Worm (Caenorhabditis elegans) whole organism, L2 larva: ENCODE data around the gene F54B11.5.

Experiments used
- C34F6.9 ChIP-seq: fragments of 150-350 bp; optimal IDR thresholded peaks from 2 replicates; lab custom pipeline; 2014; ENCODE audit warnings: missing biosample characterization, missing genetic modification characterization
- F13H6.1 ChIP-seq: sonication (generic microtip); optimal IDR thresholded peaks from 2 replicates; lab custom pipeline; 2016; ENCODE audit warnings: missing genetic modification characterization, missing compliant biosample characterization
- R02D3.7 ChIP-seq: fragments of 150-350 bp; optimal IDR thresholded peaks from 2 replicates; lab custom pipeline; 2014; ENCODE audit warnings: missing biosample characterization, missing genetic modification characterization
- Y55F3AM.14 ChIP-seq: fragments of 200-800 bp; sonication (Bioruptor generic); optimal IDR thresholded peaks from 2 replicates; lab custom pipeline; 2018; ENCODE audit warnings: mild to moderate bottlenecking, missing genetic modification characterization, missing compliant biosample characterization
- alr-1 ChIP-seq: fragments of 150-350 bp; optimal IDR thresholded peaks from 2 replicates; lab custom pipeline; 2014; ENCODE audit warnings: missing biosample characterization, missing genetic modification characterization
- aly-2 ChIP-seq: fragments of 150-350 bp; optimal IDR thresholded peaks from 2 replicates; lab custom pipeline; 2014; ENCODE audit warnings: missing biosample characterization, missing genetic modification characterization
- ama-1 ChIP-seq: fragments of 150-350 bp; optimal IDR thresholded peaks from 2 replicates; lab custom pipeline; 2018; ENCODE audit warnings: inconsistent platforms
- blmp-1 ChIP-seq: sonication (generic microtip); optimal IDR thresholded peaks from 2 replicates; lab custom pipeline; 2017; ENCODE audit warnings: missing genetic modification characterization, mild to moderate bottlenecking, missing compliant biosample characterization, antibody characterized with exemption, moderate library complexity; ENCODE audit not compliant: insufficient read depth
- ceh-16 ChIP-seq: fragments of 150-350 bp; optimal IDR thresholded peaks from 2 replicates; lab custom pipeline; 2014; ENCODE audit warnings: missing biosample characterization, missing genetic modification characterization
- ceh-82 ChIP-seq: fragments of 150-350 bp; optimal IDR thresholded peaks from 2 replicates; lab custom pipeline; 2014; ENCODE audit warnings: missing biosample characterization, missing genetic modification characterization
- crh-2 ChIP-seq: sonication (generic microtip); optimal IDR thresholded peaks from 2 replicates; lab custom pipeline; 2017; ENCODE audit warnings: missing biosample characterization, missing genetic modification characterization
- dmd-4 ChIP-seq: sonication (generic microtip); optimal IDR thresholded peaks from 2 replicates; lab custom pipeline; 2017; ENCODE audit warnings: missing biosample characterization, missing genetic modification characterization
- egl-27 ChIP-seq: sonication (generic microtip); optimal IDR thresholded peaks from 3 replicates; lab custom pipeline; 2017; ENCODE audit warnings: missing biosample characterization, missing genetic modification reagents, missing genetic modification characterization
- elt-1 ChIP-seq: fragments of 150-350 bp; optimal IDR thresholded peaks from 2 replicates; lab custom pipeline; 2014; ENCODE audit warnings: missing biosample characterization, missing genetic modification characterization
- elt-3 ChIP-seq: sonication (generic microtip); optimal IDR thresholded peaks from 2 replicates; lab custom pipeline; 2017; ENCODE audit warnings: missing biosample characterization, missing genetic modification characterization
- fos-1 ChIP-seq: fragments of 150-350 bp; optimal IDR thresholded peaks from 2 replicates; lab custom pipeline; 2014; ENCODE audit warnings: missing biosample characterization, missing genetic modification characterization
- gmeb-1 ChIP-seq: fragments of 150-350 bp; optimal IDR thresholded peaks from 2 replicates; lab custom pipeline; 2014; ENCODE audit warnings: missing biosample characterization, missing genetic modification characterization
- lin-11 ChIP-seq: fragments of 150-350 bp; sonication (generic microtip); optimal IDR thresholded peaks from 2 replicates; lab custom pipeline; 2014; ENCODE audit warnings: missing biosample characterization, missing genetic modification characterization, inconsistent platforms, mixed read lengths
- lin-13 ChIP-seq: fragments of 150-350 bp; optimal IDR thresholded peaks from 2 replicates; lab custom pipeline; 2014; ENCODE audit warnings: missing biosample characterization, missing genetic modification reagents, missing genetic modification characterization
- lin-39 ChIP-seq: fragments of 150-350 bp; optimal IDR thresholded peaks from 2 replicates; lab custom pipeline; 2014; ENCODE audit warnings: missing biosample characterization, missing genetic modification reagents, missing genetic modification characterization
- lsy-2 ChIP-seq, 2 experiments: fragments of 150-350 bp in 1 of 2; sonication (generic microtip) in 1 of 2; optimal IDR thresholded peaks; 2 replicates each; lab custom pipeline; 2014 to 2017; ENCODE audit warnings: missing biosample characterization in 2 of 2, missing genetic modification characterization in 2 of 2
- mab-5 ChIP-seq: fragments of 150-350 bp; optimal IDR thresholded peaks from 2 replicates; lab custom pipeline; 2014; ENCODE audit warnings: missing biosample characterization, missing genetic modification characterization
- nhr-10 ChIP-seq: sonication (generic microtip); optimal IDR thresholded peaks from 2 replicates; lab custom pipeline; 2017; ENCODE audit warnings: missing biosample characterization, missing genetic modification characterization
- nhr-11 ChIP-seq: fragments of 150-350 bp; optimal IDR thresholded peaks from 2 replicates; lab custom pipeline; 2014; ENCODE audit warnings: missing biosample characterization, missing genetic modification characterization
- nhr-12 ChIP-seq: fragments of 150-350 bp; optimal IDR thresholded peaks from 2 replicates; lab custom pipeline; 2014; ENCODE audit warnings: missing biosample characterization, missing genetic modification characterization
- nhr-129 ChIP-seq: fragments of 150-350 bp; optimal IDR thresholded peaks from 2 replicates; lab custom pipeline; 2014; ENCODE audit warnings: missing biosample characterization, missing genetic modification characterization
- nhr-21 ChIP-seq: fragments of 150-350 bp; optimal IDR thresholded peaks from 2 replicates; lab custom pipeline; 2014; ENCODE audit warnings: missing biosample characterization, missing genetic modification characterization
- nhr-23 ChIP-seq: fragments of 150-350 bp; optimal IDR thresholded peaks from 2 replicates; lab custom pipeline; 2014; ENCODE audit warnings: missing biosample characterization, missing genetic modification reagents, missing genetic modification characterization
- nhr-237 ChIP-seq: fragments of 150-350 bp; optimal IDR thresholded peaks from 2 replicates; lab custom pipeline; 2014; ENCODE audit warnings: missing biosample characterization, missing genetic modification characterization
- nhr-25 ChIP-seq: fragments of 150-350 bp; sonication (generic microtip); optimal IDR thresholded peaks from 3 replicates; lab custom pipeline; 2014; ENCODE audit warnings: missing biosample characterization, missing genetic modification characterization
- nhr-6 ChIP-seq: fragments of 150-350 bp; optimal IDR thresholded peaks from 2 replicates; lab custom pipeline; 2014; ENCODE audit warnings: missing biosample characterization, missing genetic modification characterization
- nhr-77 ChIP-seq: fragments of 150-350 bp; optimal IDR thresholded peaks from 2 replicates; lab custom pipeline; 2014; ENCODE audit warnings: missing biosample characterization, missing genetic modification characterization
- peb-1 ChIP-seq: fragments of 150-350 bp; optimal IDR thresholded peaks from 2 replicates; lab custom pipeline; 2014; ENCODE audit warnings: missing biosample characterization, missing genetic modification characterization
- sem-4 ChIP-seq: fragments of 150-350 bp; optimal IDR thresholded peaks from 2 replicates; lab custom pipeline; 2014; ENCODE audit warnings: missing biosample characterization, missing genetic modification reagents, missing genetic modification characterization
- skn-1 ChIP-seq: sonication (generic microtip); optimal IDR thresholded peaks from 2 replicates; lab custom pipeline; 2017; ENCODE audit warnings: missing biosample characterization, missing genetic modification characterization
- sma-3 ChIP-seq: sonication (generic microtip); optimal IDR thresholded peaks from 2 replicates; lab custom pipeline; 2016; ENCODE audit warnings: missing genetic modification reagents, missing genetic modification characterization, missing compliant biosample characterization
- sma-9 ChIP-seq, 2 experiments: fragments of 150-350 bp in 1 of 2; sonication (generic microtip) in 1 of 2; optimal IDR thresholded peaks; 2 replicates each; lab custom pipeline; 2014 to 2016; ENCODE audit warnings: missing genetic modification characterization in 2 of 2, mild to moderate bottlenecking in 1 of 2, missing biosample characterization in 1 of 2, missing compliant biosample characterization in 1 of 2, missing genetic modification reagents in 1 of 2, moderate library complexity in 1 of 2
- snpc-4 ChIP-seq: fragments of 150-350 bp; optimal IDR thresholded peaks from 2 replicates; lab custom pipeline; 2014; ENCODE audit warnings: missing biosample characterization, missing genetic modification characterization
- unc-55 ChIP-seq: fragments of 150-350 bp; sonication (generic microtip); optimal IDR thresholded peaks from 3 replicates; lab custom pipeline; 2014; ENCODE audit warnings: missing biosample characterization, missing genetic modification reagents, missing genetic modification characterization
- unc-62 ChIP-seq: fragments of 150-350 bp; optimal IDR thresholded peaks from 2 replicates; lab custom pipeline; 2014; ENCODE audit warnings: missing biosample characterization, missing genetic modification reagents, missing genetic modification characterization
- zag-1 ChIP-seq: fragments of 150-350 bp; optimal IDR thresholded peaks from 2 replicates; lab custom pipeline; 2014; ENCODE audit warnings: missing biosample characterization, missing genetic modification characterization
- ztf-1 ChIP-seq: fragments of 200-800 bp; sonication (Bioruptor generic); conservative IDR thresholded peaks from 2 replicates; pipeline ENCODE4 v1.3.6; 2022; ENCODE audit warnings: missing genetic modification characterization, missing compliant biosample characterization
- ztf-11 ChIP-seq: sonication (generic microtip); optimal IDR thresholded peaks from 2 replicates; lab custom pipeline; 2017; ENCODE audit warnings: missing biosample characterization, missing genetic modification characterization
- ztf-4 ChIP-seq: fragments of 150-350 bp; optimal IDR thresholded peaks from 2 replicates; lab custom pipeline; 2014; ENCODE audit warnings: missing biosample characterization, missing genetic modification characterization

Gene F54B11.5

ce11 chrX:13600136-13600535, 4.3 kb upstream of the F54B11.5 start, which contains the start of gene F54B11.7:
Gene F54B11.7 (plus strand): TSS chrX:13600436.
- TF ChIP-seq egl-27, result no peak
- no peak for TF ChIP-seq mab-5
- no peak for TF ChIP-seq snpc-4 (tag; lab: Kevin White, UChicago)
- no peak for TF ChIP-seq nhr-129 (tag; lab: Kevin White, UChicago)
- no peak for TF ChIP-seq alr-1 (tag; lab: Kevin White, UChicago)
- no peak for TF ChIP-seq nhr-21 (tag; lab: Kevin White, UChicago)
- TF ChIP-seq ztf-11, result no peak
- TF ChIP-seq blmp-1 (tag; lab: Kevin White, UChicago), result no peak
- no peak for TF ChIP-seq aly-2 (tag; lab: Kevin White, UChicago)

ce11 chrX:13598021-13598499, 2.2 kb upstream of the F54B11.5 start, which contains the start of gene bra-1:
Gene bra-1 (plus strand): TSS chrX:13598449.
- TF ChIP-seq lin-11 (tag; lab: Kevin White, UChicago) (peak; percentile 86), nhr-237 (no peak), nhr-77 (tag; lab: Kevin White, UChicago) (no peak), alr-1 (tag; lab: Kevin White, UChicago) (no peak), ceh-16 (tag; lab: Kevin White, UChicago) (no peak), F13H6.1 (tag; lab: Kevin White, UChicago) (peak; percentile 20), elt-1 (tag; lab: Kevin White, UChicago) (no peak), nhr-6 (tag; lab: Kevin White, UChicago) (no peak), unc-55 (GFP tag; lab: Kevin White, UChicago) (peak; percentile 44), gmeb-1 (tag; lab: Kevin White, UChicago) (no peak), Y55F3AM.14 (no peak), sem-4 (tag; lab: Kevin White, UChicago) (no peak), ztf-1 (GFP tag; lab: Robert Waterston, UW) (no peak), lsy-2 (tag; optimal IDR thresholded peaks at IDR 0.05; lab: Kevin White, UChicago) (peak; percentile 7 to 66), egl-27 (no peak), skn-1 (tag; lab: Kevin White, UChicago) (peak; percentile 39), nhr-129 (tag; lab: Kevin White, UChicago) (peak; percentile 82), snpc-4 (tag; lab: Kevin White, UChicago) (no peak), elt-3 (tag; lab: Kevin White, UChicago) (no peak), unc-62 (GFP tag; lab: Kevin White, UChicago) (no peak), nhr-12 (tag; lab: Kevin White, UChicago) (no peak), nhr-10 (tag; lab: Kevin White, UChicago) (no peak), peb-1 (no peak), blmp-1 (tag; lab: Kevin White, UChicago) (no peak), zag-1 (no peak), lin-13 (GFP tag; lab: Kevin White, UChicago) (peak; percentile 39), nhr-25 (no peak), aly-2 (tag; lab: Kevin White, UChicago) (no peak), ama-1 (lab: Kevin White, UChicago) (no peak), nhr-21 (tag; lab: Kevin White, UChicago) (peak; percentile 39), ceh-82 (tag; lab: Kevin White, UChicago) (no peak), mab-5 (no peak), ztf-4 (tag; lab: Kevin White, UChicago) (peak; percentile 25), lin-39 (tag; lab: Kevin White, UChicago) (no peak), nhr-23 (tag; lab: Kevin White, UChicago) (no peak), nhr-11 (tag; lab: Kevin White, UChicago) (no peak), C34F6.9 (tag; lab: Kevin White, UChicago) (peak; percentile 78), sma-3 (GFP tag; lab: Kevin White, UChicago) (no peak), sma-9 (GFP tag; optimal IDR thresholded peaks at IDR 0.05; lab: Kevin White, UChicago) (peak; percentile 54), sma-9 (tag; optimal IDR thresholded peaks at IDR 0.05; lab: Kevin White, UChicago) (no peak), dmd-4 (tag; lab: Kevin White, UChicago) (no peak), fos-1 (tag; lab: Kevin White, UChicago) (peak; percentile 34), crh-2 (tag; lab: Kevin White, UChicago) (peak; percentile 74), R02D3.7 (tag; lab: Kevin White, UChicago) (no peak)
